Worm (Caenorhabditis elegans): ENCODE measurements around the gene F54D8.10.

ce11 chrIII:5143520-5143919, 48.9 kb downstream of the F54D8.10 start:
- TF ChIP-seq dao-5 (tag; optimal IDR thresholded peaks at IDR 0.05), result no peak
- TF ChIP-seq W03F9.2 (tag; optimal IDR thresholded peaks at IDR 0.05), result no peak
